Fruit fly (Drosophila melanogaster) whole organism, adult: ENCODE results near the gene CG15517.
"Not testable (repeated sequence)": the region's sequence is repeated elsewhere in the genome, so short reads cannot be mapped to it uniquely, and the experiment has no call there.

ENCODE experiments used
- CG11617 ChIP-seq: fragments of 200-800 bp; sonication (Bioruptor generic); optimal IDR thresholded peaks from 2 replicates; lab custom pipeline; 2017; ENCODE audit warnings: mild to moderate bottlenecking, missing biosample characterization, missing genetic modification reagents, missing genetic modification characterization
- CG14711 ChIP-seq: fragments of 200-800 bp; sonication (Bioruptor generic); optimal IDR thresholded peaks from 2 replicates; lab custom pipeline; 2018; ENCODE audit warnings: missing biosample characterization, mild to moderate bottlenecking, missing genetic modification characterization, moderate library complexity
- CG33017 ChIP-seq: fragments of 200-800 bp; sonication (Bioruptor generic); optimal IDR thresholded peaks from 2 replicates; lab custom pipeline; 2018; ENCODE audit warnings: missing biosample characterization, mild to moderate bottlenecking, missing genetic modification characterization, moderate library complexity
- CG5204 ChIP-seq: fragments of 200-800 bp; sonication (Bioruptor generic); optimal IDR thresholded peaks from 2 replicates; lab custom pipeline; 2016; ENCODE audit warnings: missing biosample characterization, missing genetic modification characterization
- CG7101 ChIP-seq: fragments of 200-800 bp; sonication (Bioruptor generic); optimal IDR thresholded peaks from 2 replicates; lab custom pipeline; 2018; ENCODE audit warnings: missing biosample characterization, mild to moderate bottlenecking, missing genetic modification characterization, moderate library complexity
- Clk ChIP-seq: fragments of 200-800 bp; sonication (Bioruptor generic); optimal IDR thresholded peaks from 2 replicates; lab custom pipeline; 2017; ENCODE audit warnings: missing biosample characterization, missing genetic modification characterization
- Crg-1 ChIP-seq: fragments of 200-800 bp; sonication (Bioruptor generic); optimal IDR thresholded peaks from 2 replicates; lab custom pipeline; 2016; ENCODE audit warnings: missing biosample characterization, missing genetic modification characterization
- Hr96 ChIP-seq: fragments of 200-800 bp; sonication (Bioruptor generic); optimal IDR thresholded peaks from 2 replicates; lab custom pipeline; 2016; ENCODE audit warnings: missing biosample characterization, missing genetic modification characterization
- Mnt ChIP-seq: fragments of 200-800 bp; sonication (Bioruptor generic); optimal IDR thresholded peaks from 2 replicates; lab custom pipeline; 2016; ENCODE audit warnings: missing biosample characterization, mild to moderate bottlenecking, missing genetic modification characterization
- bab1 ChIP-seq: fragments of 200-800 bp; sonication (Bioruptor generic); optimal IDR thresholded peaks from 3 replicates; lab custom pipeline; 2019; ENCODE audit warnings: missing biosample characterization, mild to moderate bottlenecking, missing genetic modification characterization, moderate library complexity
- cnc ChIP-seq, 2 experiments: fragments of >200 bp; optimal IDR thresholded peaks; 2 replicates each; lab custom pipeline; 2017
- kay ChIP-seq: fragments of 200-800 bp; sonication (Bioruptor generic); peaks from one replicate; lab custom pipeline; 2016; ENCODE audit warnings: missing biosample characterization, missing genetic modification characterization, borderline replicate concordance
- pad ChIP-seq: fragments of 200-800 bp; sonication (Bioruptor generic); optimal IDR thresholded peaks from 3 replicates; lab custom pipeline; 2017; ENCODE audit warnings: missing biosample characterization, missing genetic modification characterization, mild to moderate bottlenecking, moderate library complexity, missing genetic modification reagents
- toe ChIP-seq: fragments of 200-800 bp; sonication (Bioruptor generic); optimal IDR thresholded peaks from 2 replicates; lab custom pipeline; 2016; ENCODE audit warnings: missing biosample characterization, missing genetic modification characterization

dm6 chr3R:29924515-29924914 lies 20.9 kb upstream of the CG15517 start, which contains the start of gene Jon99Cii:
- TF ChIP-seq CG33017; pad (GFP tag; lab: Kevin White, UChicago); kay (GFP tag; lab: Kevin White, UChicago); Mnt (GFP tag; lab: Kevin White, UChicago); Hr96 (GFP tag; lab: Kevin White, UChicago); Clk (GFP tag; lab: Kevin White, UChicago); CG11617 (GFP tag; lab: Kevin White, UChicago); CG14711 (tag; lab: Kevin White, UChicago); cnc (optimal IDR thresholded peaks at IDR 0.05; lab: Kevin White, UChicago); bab1 (GFP tag; lab: Kevin White, UChicago); toe (GFP tag; lab: Kevin White, UChicago); CG5204 (GFP tag; lab: Kevin White, UChicago); CG7101 (tag; lab: Kevin White, UChicago); Crg-1 (GFP tag; lab: Kevin White, UChicago): not testable (repeated sequence)
